Worm (Caenorhabditis elegans) whole organism, L1 larva: ENCODE results near the gene C12D12.3.
A peak's percentile ranks its signal among the peaks of the same experiment; 100 is the strongest.

Experiments used
- C34B4.2 ChIP-seq: sonication (generic microtip); optimal IDR thresholded peaks from 2 replicates; lab custom pipeline; 2017; ENCODE audit warnings: mild to moderate bottlenecking, missing genetic modification characterization, missing compliant biosample characterization
- F16B12.6 ChIP-seq: fragments of 150-350 bp; optimal IDR thresholded peaks from 2 replicates; lab custom pipeline; 2014; ENCODE audit warnings: missing biosample characterization, missing genetic modification characterization
- Y116A8C.19 ChIP-seq: sonication (generic microtip); optimal IDR thresholded peaks from 2 replicates; lab custom pipeline; 2016; ENCODE audit warnings: missing compliant biosample characterization, missing genetic modification characterization, borderline replicate concordance
- aha-1 ChIP-seq: fragments of 150-350 bp; optimal IDR thresholded peaks from 2 replicates; lab custom pipeline; 2014; ENCODE audit warnings: missing biosample characterization, missing genetic modification characterization
- blmp-1 ChIP-seq: fragments of 150-350 bp; optimal IDR thresholded peaks from 2 replicates; lab custom pipeline; 2014; ENCODE audit warnings: missing biosample characterization, missing genetic modification characterization
- ceh-63 ChIP-seq: fragments of 200-800 bp; sonication (Bioruptor generic); optimal IDR thresholded peaks from 2 replicates; lab custom pipeline; 2018; ENCODE audit warnings: mild to moderate bottlenecking, missing genetic modification characterization, missing compliant biosample characterization
- dpl-1 ChIP-seq, 3 experiments: fragments of 150-350 bp in 2 of 3; sonication (generic microtip) in 1 of 3; optimal IDR thresholded peaks; 2 replicates each; lab custom pipeline; 2014 to 2017; ENCODE audit warnings: missing biosample characterization in 3 of 3, missing genetic modification characterization in 3 of 3, missing genetic modification reagents in 3 of 3
- dsc-1 ChIP-seq: sonication (generic microtip); optimal IDR thresholded peaks from 2 replicates; lab custom pipeline; 2016; ENCODE audit warnings: mild to moderate bottlenecking, missing genetic modification characterization, missing compliant biosample characterization
- efl-3 ChIP-seq: fragments of 200-800 bp; sonication (Bioruptor generic); optimal IDR thresholded peaks from 2 replicates; lab custom pipeline; 2018; ENCODE audit warnings: mild to moderate bottlenecking, missing genetic modification characterization, missing compliant biosample characterization
- egl-27 ChIP-seq, 2 experiments: fragments of 150-350 bp in 1 of 2; sonication (generic microtip); optimal IDR thresholded peaks; 3 replicates each; lab custom pipeline; 2017 to 2018; ENCODE audit warnings: missing biosample characterization in 2 of 2, missing genetic modification characterization in 2 of 2, missing genetic modification reagents in 2 of 2
- elt-2 ChIP-seq: sonication (generic microtip); optimal IDR thresholded peaks from 2 replicates; lab custom pipeline; 2016; ENCODE audit warnings: missing genetic modification characterization, mild to moderate bottlenecking, inconsistent platforms, missing compliant biosample characterization, missing genetic modification reagents
- fkh-10 ChIP-seq: sonication (generic microtip); optimal IDR thresholded peaks from 2 replicates; lab custom pipeline; 2017; ENCODE audit warnings: missing biosample characterization, missing genetic modification reagents, missing genetic modification characterization
- grh-1 ChIP-seq: fragments of 200-800 bp; sonication (Bioruptor generic); IDR thresholded peaks from 2 replicates; pipeline ENCODE4 v1.3.6; 2022; ENCODE audit warnings: missing genetic modification reagents, missing genetic modification characterization, missing compliant biosample characterization
- hlh-4 ChIP-seq: sonication (generic microtip); optimal IDR thresholded peaks from 2 replicates; lab custom pipeline; 2016; ENCODE audit warnings: mild to moderate bottlenecking, missing genetic modification characterization, missing compliant biosample characterization
- jun-1 ChIP-seq: fragments of 150-350 bp; optimal IDR thresholded peaks from 2 replicates; lab custom pipeline; 2014; ENCODE audit warnings: missing biosample characterization, missing genetic modification reagents, missing genetic modification characterization
- lin-14 ChIP-seq: fragments of 200-800 bp; sonication (Bioruptor generic); optimal IDR thresholded peaks from 2 replicates; lab custom pipeline; 2018; ENCODE audit warnings: mild to moderate bottlenecking, missing genetic modification characterization, moderate library complexity, missing compliant biosample characterization
- lin-15B ChIP-seq: fragments of 150-350 bp; sonication (generic microtip); optimal IDR thresholded peaks from 3 replicates; lab custom pipeline; 2014; ENCODE audit warnings: missing biosample characterization, missing genetic modification characterization
- lin-35 ChIP-seq, 2 experiments: fragments of 150-350 bp; optimal IDR thresholded peaks; 2 replicates each; lab custom pipeline; 2014; ENCODE audit warnings: missing biosample characterization in 2 of 2, missing genetic modification characterization in 2 of 2, missing genetic modification reagents in 2 of 2
- lsy-2 ChIP-seq, 2 experiments: fragments of 150-350 bp; optimal IDR thresholded peaks; 2 replicates each; lab custom pipeline; 2014; ENCODE audit warnings: missing biosample characterization in 2 of 2, missing genetic modification characterization in 2 of 2
- nhr-12 ChIP-seq: sonication (generic microtip); optimal IDR thresholded peaks from 2 replicates; lab custom pipeline; 2017; ENCODE audit warnings: missing biosample characterization, missing genetic modification characterization
- nhr-20 ChIP-seq: sonication (generic microtip); optimal IDR thresholded peaks from 2 replicates; lab custom pipeline; 2016; ENCODE audit warnings: mild to moderate bottlenecking, missing genetic modification characterization, missing compliant biosample characterization
- nhr-77 ChIP-seq: fragments of 150-350 bp; optimal IDR thresholded peaks from 2 replicates; lab custom pipeline; 2014; ENCODE audit warnings: missing biosample characterization, missing genetic modification characterization
- nhr-84 ChIP-seq: sonication (generic microtip); optimal IDR thresholded peaks from 2 replicates; lab custom pipeline; 2017; ENCODE audit warnings: missing biosample characterization, missing genetic modification characterization
- nhr-90 ChIP-seq: sonication (generic microtip); optimal IDR thresholded peaks from 2 replicates; lab custom pipeline; 2016; ENCODE audit warnings: mild to moderate bottlenecking, missing genetic modification characterization, missing compliant biosample characterization; ENCODE audit not compliant: poor library complexity
- pag-3 ChIP-seq: sonication (generic microtip); optimal IDR thresholded peaks from 2 replicates; lab custom pipeline; 2017; ENCODE audit warnings: missing genetic modification characterization, mild to moderate bottlenecking, missing compliant biosample characterization, antibody characterized with exemption, borderline replicate concordance; ENCODE audit not compliant: insufficient read depth
- pax-3 ChIP-seq: fragments of 200-800 bp; sonication (Bioruptor generic); optimal IDR thresholded peaks from 2 replicates; lab custom pipeline; 2018; ENCODE audit warnings: mild to moderate bottlenecking, missing genetic modification characterization, moderate library complexity, missing compliant biosample characterization
- pqm-1 ChIP-seq: sonication (generic microtip); optimal IDR thresholded peaks from 3 replicates; lab custom pipeline; 2017; ENCODE audit warnings: missing biosample characterization, missing genetic modification characterization
- skn-1 ChIP-seq: fragments of 150-350 bp; optimal IDR thresholded peaks from 2 replicates; lab custom pipeline; 2014; ENCODE audit warnings: missing biosample characterization, missing genetic modification characterization
- sox-4 ChIP-seq: sonication (generic microtip); optimal IDR thresholded peaks from 2 replicates; lab custom pipeline; 2016; ENCODE audit warnings: missing genetic modification characterization, missing compliant biosample characterization
- swsn-7 ChIP-seq: sonication (generic microtip); optimal IDR thresholded peaks from 2 replicates; lab custom pipeline; 2016; ENCODE audit warnings: missing genetic modification characterization, missing compliant biosample characterization
- tlp-1 ChIP-seq: fragments of 150-350 bp; optimal IDR thresholded peaks from 2 replicates; lab custom pipeline; 2014; ENCODE audit warnings: missing biosample characterization, missing genetic modification characterization
- unc-62 ChIP-seq: fragments of 150-350 bp; optimal IDR thresholded peaks from 2 replicates; lab custom pipeline; 2014; ENCODE audit warnings: missing biosample characterization, missing genetic modification reagents, missing genetic modification characterization
- unc-86 ChIP-seq: sonication (generic microtip); optimal IDR thresholded peaks from 2 replicates; lab custom pipeline; 2016; ENCODE audit warnings: missing genetic modification characterization, missing compliant biosample characterization
- unc-98 ChIP-seq: fragments of 200-800 bp; sonication (Bioruptor generic); IDR thresholded peaks from 2 replicates; pipeline ENCODE4 v1.3.6; 2022; ENCODE audit warnings: missing genetic modification characterization, missing compliant biosample characterization
- xbp-1 ChIP-seq: sonication (generic microtip); optimal IDR thresholded peaks from 2 replicates; lab custom pipeline; 2016; ENCODE audit warnings: missing genetic modification characterization, missing compliant biosample characterization
- zag-1 ChIP-seq: fragments of 150-350 bp; optimal IDR thresholded peaks from 2 replicates; lab custom pipeline; 2014; ENCODE audit warnings: missing biosample characterization, missing genetic modification characterization
- zip-4 ChIP-seq: fragments of 200-800 bp; sonication (Bioruptor generic); optimal IDR thresholded peaks from 2 replicates; lab custom pipeline; 2018; ENCODE audit warnings: mild to moderate bottlenecking, missing genetic modification characterization, moderate library complexity, missing compliant biosample characterization
- ztf-11 ChIP-seq, 2 experiments: sonication (generic microtip); optimal IDR thresholded peaks; 2 replicates each; lab custom pipeline; 2016 to 2017; ENCODE audit warnings: missing genetic modification characterization in 2 of 2, missing biosample characterization in 1 of 2, missing compliant biosample characterization in 1 of 2

C12D12.3 gene

ce11 chrX:3506556-3506955, 17.5 kb downstream of the C12D12.3 start:
- TF ChIP-seq nhr-77 (tag; lab: Kevin White, UChicago) (no peak), lin-35 (GFP tag; optimal IDR thresholded peaks at IDR 0.05; lab: Kevin White, UChicago) (no peak), C34B4.2 (tag; lab: Kevin White, UChicago) (no peak), unc-62 (GFP tag; lab: Kevin White, UChicago) (no peak), fkh-10 (no peak), zip-4 (GFP tag; lab: Kevin White, UChicago) (no peak), skn-1 (tag; lab: Kevin White, UChicago) (no peak), ztf-11 (tag; optimal IDR thresholded peaks at IDR 0.05; lab: Kevin White, UChicago) (no peak)
- TF ChIP-seq, all 84 proteins: peak for 0

- TF ChIP-seq C34B4.2 (tag; lab: Kevin White, UChicago), result no peak
- TF ChIP-seq pax-3 (tag; lab: Kevin White, UChicago), result peak; percentile 18
- no peak for TF ChIP-seq blmp-1
- TF ChIP-seq pag-3 (tag; lab: Kevin White, UChicago), result no peak
- TF ChIP-seq ztf-11 (tag; optimal IDR thresholded peaks at IDR 0.05; lab: Kevin White, UChicago), result no peak
- peak; percentile 56 for TF ChIP-seq dsc-1 (tag; lab: Kevin White, UChicago)
- TF ChIP-seq F16B12.6 (tag; lab: Kevin White, UChicago), result no peak
- TF ChIP-seq nhr-90 (tag; lab: Kevin White, UChicago), result no peak
- TF ChIP-seq sox-4 (tag; lab: Kevin White, UChicago), result peak; percentile 99
- no peak for TF ChIP-seq unc-98 (GFP tag; lab: Robert Waterston, UW)
- no peak for TF ChIP-seq tlp-1
- no peak for TF ChIP-seq unc-62 (GFP tag; lab: Kevin White, UChicago)
- no peak for TF ChIP-seq nhr-12 (tag; lab: Kevin White, UChicago)
- no peak for TF ChIP-seq swsn-7 (tag; lab: Kevin White, UChicago)
- no peak for TF ChIP-seq nhr-20 (tag; lab: Kevin White, UChicago)
Measured at ce11 chrX:3507214-3507613, 18.1 kb downstream of the C12D12.3 start.

- TF ChIP-seq xbp-1 (tag; lab: Kevin White, UChicago) (no peak), aha-1 (no peak), lsy-2 (tag; optimal IDR thresholded peaks at IDR 0.05; lab: Kevin White, UChicago) (no peak), zag-1 (tag; lab: Kevin White, UChicago) (no peak), egl-27 (tag; optimal IDR thresholded peaks at IDR 0.05; lab: Kevin White, UChicago) (no peak), sox-4 (tag; lab: Kevin White, UChicago) (no peak), unc-86 (tag; lab: Kevin White, UChicago) (no peak), grh-1 (GFP tag; lab: Robert Waterston, UW) (no peak), dpl-1 (GFP tag; optimal IDR thresholded peaks at IDR 0.05; lab: Kevin White, UChicago) (no peak), jun-1 (tag; lab: Kevin White, UChicago) (no peak), Y116A8C.19 (no peak), hlh-4 (tag; lab: Kevin White, UChicago) (no peak), swsn-7 (tag; lab: Kevin White, UChicago) (no peak), elt-2 (no peak), lin-15B (tag; lab: Kevin White, UChicago) (no peak), lin-14 (no peak), nhr-90 (tag; lab: Kevin White, UChicago) (no peak), nhr-12 (tag; lab: Kevin White, UChicago) (no peak), nhr-84 (tag; lab: Kevin White, UChicago) (no peak), lin-35 (GFP tag; optimal IDR thresholded peaks at IDR 0.05; lab: Kevin White, UChicago) (no peak)
Measured at ce11 chrX:3508906-3509305, 19.8 kb downstream of the C12D12.3 start, which contains the start of gene sox-4. Gene sox-4 (minus strand): TSS chrX:3509006.

- TF ChIP-seq ceh-63 (GFP tag; lab: Kevin White, UChicago) (no peak), fkh-10 (peak; percentile 91), efl-3 (GFP tag; lab: Kevin White, UChicago) (no peak), lin-14 (peak; percentile 43), pqm-1 (tag; lab: Kevin White, UChicago) (no peak), blmp-1 (no peak)
Measured at ce11 chrX:3513715-3514114, 24.6 kb downstream of the C12D12.3 start.
